Worm (Caenorhabditis elegans) whole organism, L1 larva: ENCODE measurements around the gene tag-196.

ENCODE experiments used
- lin-39 ChIP-seq: fragments of 150-350 bp; optimal IDR thresholded peaks from 2 replicates; lab custom pipeline; 2014; ENCODE audit warnings: missing biosample characterization, missing genetic modification reagents, missing genetic modification characterization
- mdl-1 ChIP-seq, 2 experiments: fragments of 150-350 bp; optimal IDR thresholded peaks; 2 replicates each; lab custom pipeline; 2014 to 2017; ENCODE audit warnings: missing biosample characterization in 2 of 2, missing genetic modification characterization in 2 of 2, inconsistent platforms in 1 of 2
- snpc-4 ChIP-seq: fragments of 150-350 bp; optimal IDR thresholded peaks from 2 replicates; lab custom pipeline; 2014; ENCODE audit warnings: missing biosample characterization, missing genetic modification characterization
- swsn-7 ChIP-seq: sonication (generic microtip); optimal IDR thresholded peaks from 2 replicates; lab custom pipeline; 2016; ENCODE audit warnings: missing genetic modification characterization, missing compliant biosample characterization
- unc-30 ChIP-seq: sonication (generic microtip); optimal IDR thresholded peaks from 2 replicates; lab custom pipeline; 2017; ENCODE audit warnings: missing biosample characterization, missing genetic modification characterization
- unc-62 ChIP-seq: fragments of 150-350 bp; optimal IDR thresholded peaks from 2 replicates; lab custom pipeline; 2014; ENCODE audit warnings: missing biosample characterization, missing genetic modification reagents, missing genetic modification characterization
- unc-86 ChIP-seq: sonication (generic microtip); optimal IDR thresholded peaks from 2 replicates; lab custom pipeline; 2016; ENCODE audit warnings: missing genetic modification characterization, missing compliant biosample characterization

DNA sequence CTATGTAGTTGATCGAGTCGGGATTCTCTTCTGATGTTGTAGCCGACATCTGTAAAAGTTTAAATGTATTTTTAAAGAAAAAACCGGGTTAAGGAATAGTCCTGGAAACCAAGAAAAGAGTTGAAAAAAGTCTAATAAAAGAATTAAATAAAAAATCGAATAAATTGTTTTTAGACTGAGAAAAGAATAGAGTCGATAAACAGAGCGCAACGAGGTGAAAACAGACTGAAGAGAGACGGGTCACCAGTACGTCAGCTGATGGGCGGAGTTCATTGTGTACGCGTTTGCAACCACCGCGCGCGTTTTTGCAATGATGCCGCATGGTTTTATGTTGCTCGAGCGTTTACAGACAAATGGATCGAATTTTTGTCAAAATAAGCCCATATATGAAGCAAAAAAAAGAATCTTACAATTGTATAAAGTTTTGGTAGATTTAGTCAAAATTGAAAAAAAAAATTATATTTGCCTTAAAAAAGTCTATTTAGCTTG is 36.6 kb downstream of the tag-196 start, which contains the start of gene atg-18:
- peak; percentile 34 for TF ChIP-seq snpc-4
- no peak for TF ChIP-seq unc-62 (GFP tag; lab: Kevin White, UChicago)
- peak; percentile 74 for TF ChIP-seq swsn-7 (tag; lab: Kevin White, UChicago)
- TF ChIP-seq mdl-1 (tag; optimal IDR thresholded peaks at IDR 0.05; lab: Kevin White, UChicago) = peak in 1 of 2 experiments; percentile 70
- no peak for TF ChIP-seq unc-30 (tag; lab: Kevin White, UChicago)
- peak; percentile 26 for TF ChIP-seq lin-39 (tag; lab: Kevin White, UChicago)
- peak; percentile 43 for TF ChIP-seq unc-86 (tag; lab: Kevin White, UChicago)
